Worm (Caenorhabditis elegans) whole organism, L4 larva: ENCODE results near the gene srz-82.
A peak's percentile ranks its signal among the peaks of the same experiment; 100 is the strongest.

Experiments
- D1046.2 ChIP-seq: fragments of 200-800 bp; sonication (Bioruptor generic); IDR thresholded peaks from 2 replicates; pipeline ENCODE4 v1.3.6; 2022; ENCODE audit warnings: missing genetic modification characterization, missing compliant biosample characterization
- F26F4.8 ChIP-seq: fragments of 200-800 bp; sonication (Bioruptor generic); conservative IDR thresholded peaks from 2 replicates; pipeline ENCODE4 v1.3.6; 2022; ENCODE audit warnings: missing genetic modification characterization, missing compliant biosample characterization
- F37D6.2 ChIP-seq: sonication (generic microtip); optimal IDR thresholded peaks from 2 replicates; lab custom pipeline; 2016; ENCODE audit warnings: mild to moderate bottlenecking, missing genetic modification characterization, missing compliant biosample characterization
- F49E8.2 ChIP-seq: sonication (generic microtip); optimal IDR thresholded peaks from 2 replicates; lab custom pipeline; 2016; ENCODE audit warnings: missing compliant biosample characterization, mild to moderate bottlenecking, missing genetic modification characterization, borderline replicate concordance
- R02D3.7 ChIP-seq: fragments of 150-350 bp; sonication (generic microtip); optimal IDR thresholded peaks from 3 replicates; lab custom pipeline; 2014; ENCODE audit warnings: missing biosample characterization, missing genetic modification characterization
- Y105C5A.15 ChIP-seq: fragments of 200-800 bp; sonication (Bioruptor generic); IDR thresholded peaks from 2 replicates; pipeline ENCODE4 v1.3.6; 2022; ENCODE audit warnings: missing genetic modification characterization, missing compliant biosample characterization
- Y5F2A.4 ChIP-seq: fragments of 200-800 bp; sonication (Bioruptor generic); optimal IDR thresholded peaks from 2 replicates; lab custom pipeline; 2018; ENCODE audit warnings: mild to moderate bottlenecking, missing genetic modification characterization, missing compliant biosample characterization
- ZK337.2 ChIP-seq: fragments of 200-800 bp; sonication (Bioruptor generic); IDR thresholded peaks from 2 replicates; pipeline ENCODE4 v1.3.6; 2022; ENCODE audit warnings: missing genetic modification reagents, missing genetic modification characterization, missing compliant biosample characterization
- aha-1 ChIP-seq: fragments of 150-350 bp; peaks from one replicate; lab custom pipeline; 2014; ENCODE audit warnings: missing biosample characterization, missing genetic modification characterization
- ama-1 ChIP-seq: fragments of 150-350 bp; optimal IDR thresholded peaks from 2 replicates; lab custom pipeline; 2014; ENCODE audit warnings: inconsistent platforms, mixed read lengths
- arid-1 ChIP-seq: fragments of 200-800 bp; sonication (Bioruptor generic); conservative IDR thresholded peaks from 2 replicates; pipeline ENCODE4 v1.3.6; 2022; ENCODE audit warnings: missing genetic modification reagents, missing genetic modification characterization, missing compliant biosample characterization
- ceh-20 ChIP-seq: fragments of 200-800 bp; sonication (Bioruptor generic); IDR thresholded peaks from 2 replicates; pipeline ENCODE4 v1.3.6; 2022; ENCODE audit warnings: missing genetic modification reagents, missing genetic modification characterization, missing compliant biosample characterization
- ceh-82 ChIP-seq: sonication (generic microtip); optimal IDR thresholded peaks from 2 replicates; lab custom pipeline; 2017; ENCODE audit warnings: missing biosample characterization, missing genetic modification characterization
- daf-19 ChIP-seq: fragments of 200-800 bp; sonication (Bioruptor generic); conservative IDR thresholded peaks from 2 replicates; pipeline ENCODE4 v1.3.6; 2022; ENCODE audit warnings: missing genetic modification characterization, missing compliant biosample characterization
- dmd-8 ChIP-seq: fragments of 200-800 bp; sonication (Bioruptor generic); IDR thresholded peaks from 2 replicates; pipeline ENCODE4 v1.3.6; 2022; ENCODE audit warnings: missing genetic modification characterization, missing compliant biosample characterization
- duxl-1 ChIP-seq: sonication (generic microtip); optimal IDR thresholded peaks from 2 replicates; lab custom pipeline; 2016; ENCODE audit warnings: mild to moderate bottlenecking, missing genetic modification characterization, moderate library complexity, missing compliant biosample characterization; ENCODE audit not compliant: poor library complexity
- egl-27 ChIP-seq: sonication (generic microtip); optimal IDR thresholded peaks from 3 replicates; lab custom pipeline; 2017; ENCODE audit warnings: missing biosample characterization, missing genetic modification reagents, missing genetic modification characterization
- fkh-10 ChIP-seq: fragments of 150-350 bp; optimal IDR thresholded peaks from 2 replicates; lab custom pipeline; 2014; ENCODE audit warnings: missing biosample characterization, missing genetic modification reagents, missing genetic modification characterization
- fos-1 ChIP-seq: fragments of 150-350 bp; optimal IDR thresholded peaks from 2 replicates; lab custom pipeline; 2014; ENCODE audit warnings: missing biosample characterization, missing genetic modification characterization
- hif-1 ChIP-seq, 2 experiments: sonication (generic microtip); optimal IDR thresholded peaks; 2 replicates each; lab custom pipeline; 2016 to 2017; ENCODE audit warnings: missing compliant biosample characterization in 2 of 2, missing genetic modification characterization in 2 of 2, missing genetic modification reagents in 2 of 2, missing genotype in 2 of 2, mild to moderate bottlenecking in 1 of 2
- hlh-11 ChIP-seq: fragments of 200-800 bp; sonication (Bioruptor generic); optimal IDR thresholded peaks from 2 replicates; lab custom pipeline; 2018; ENCODE audit warnings: mild to moderate bottlenecking, missing genetic modification characterization, missing compliant biosample characterization
- hlh-30 ChIP-seq: sonication (generic microtip); optimal IDR thresholded peaks from 2 replicates; lab custom pipeline; 2017; ENCODE audit warnings: antibody characterized with exemption, mild to moderate bottlenecking, missing genetic modification characterization, missing compliant biosample characterization; ENCODE audit not compliant: insufficient read depth
- lin-1 ChIP-seq: fragments of 200-800 bp; sonication (Bioruptor generic); IDR thresholded peaks from 2 replicates; pipeline ENCODE4 v1.3.6; 2022; ENCODE audit warnings: missing genetic modification reagents, missing genetic modification characterization, missing compliant biosample characterization
- lin-13 ChIP-seq: fragments of 150-350 bp; optimal IDR thresholded peaks from 2 replicates; lab custom pipeline; 2014; ENCODE audit warnings: missing biosample characterization, missing genetic modification reagents, missing genetic modification characterization
- lir-3 ChIP-seq: sonication (generic microtip); optimal IDR thresholded peaks from 2 replicates; lab custom pipeline; 2016; ENCODE audit warnings: mild to moderate bottlenecking, missing genetic modification characterization, missing compliant biosample characterization
- lsy-2 ChIP-seq, 2 experiments: fragments of 150-350 bp in 1 of 2; sonication (generic microtip) in 1 of 2; optimal IDR thresholded peaks; 2 replicates each; lab custom pipeline; 2014 to 2017; ENCODE audit warnings: missing biosample characterization in 2 of 2, missing genetic modification characterization in 2 of 2
- madf-5 ChIP-seq, 2 experiments: fragments of 200-800 bp; sonication (Bioruptor generic); IDR thresholded peaks; 2 replicates each; pipeline ENCODE4 v1.3.6; 2022; ENCODE audit warnings: missing compliant biosample characterization in 2 of 2, missing genetic modification characterization in 2 of 2
- mdl-1 ChIP-seq, 2 experiments: fragments of 150-350 bp in 1 of 2; sonication (generic microtip) in 1 of 2; optimal IDR thresholded peaks; 2 replicates each; lab custom pipeline; 2014 to 2017; ENCODE audit warnings: missing biosample characterization in 2 of 2, missing genetic modification characterization in 2 of 2
- mxl-2 ChIP-seq: fragments of 200-800 bp; sonication (Bioruptor generic); conservative IDR thresholded peaks from 2 replicates; pipeline ENCODE4 v1.3.6; 2022; ENCODE audit warnings: missing genetic modification reagents, missing genetic modification characterization, missing compliant biosample characterization
- nhr-10 ChIP-seq: fragments of 150-350 bp; optimal IDR thresholded peaks from 2 replicates; lab custom pipeline; 2014; ENCODE audit warnings: missing biosample characterization, missing genetic modification characterization
- nhr-11 ChIP-seq: fragments of 150-350 bp; optimal IDR thresholded peaks from 2 replicates; lab custom pipeline; 2014; ENCODE audit warnings: missing biosample characterization, missing genetic modification characterization
- nhr-111 ChIP-seq: fragments of 200-800 bp; sonication (Bioruptor generic); optimal IDR thresholded peaks from 2 replicates; lab custom pipeline; 2018; ENCODE audit warnings: mild to moderate bottlenecking, missing genetic modification characterization, missing compliant biosample characterization
- nhr-237 ChIP-seq: sonication (generic microtip); optimal IDR thresholded peaks from 2 replicates; lab custom pipeline; 2017; ENCODE audit warnings: missing biosample characterization, missing genetic modification characterization
- nhr-76 ChIP-seq: fragments of 150-350 bp; optimal IDR thresholded peaks from 2 replicates; lab custom pipeline; 2014; ENCODE audit warnings: missing biosample characterization, missing genetic modification characterization
- nhr-77 ChIP-seq: fragments of 150-350 bp; optimal IDR thresholded peaks from 2 replicates; lab custom pipeline; 2014; ENCODE audit warnings: missing biosample characterization, missing genetic modification characterization
- php-3 ChIP-seq: fragments of 200-800 bp; sonication (Bioruptor generic); IDR thresholded peaks from 2 replicates; pipeline ENCODE4 v1.3.6; 2022; ENCODE audit warnings: missing genetic modification reagents, missing genetic modification characterization, missing compliant biosample characterization
- pqm-1 ChIP-seq: sonication (generic microtip); optimal IDR thresholded peaks from 2 replicates; lab custom pipeline; 2017; ENCODE audit warnings: missing biosample characterization, missing genetic modification characterization
- rbr-2 ChIP-seq: sonication (generic microtip); optimal IDR thresholded peaks from 2 replicates; lab custom pipeline; 2016; ENCODE audit warnings: missing genotype, missing genetic modification characterization, missing compliant biosample characterization
- sdz-12 ChIP-seq: fragments of 200-800 bp; sonication (Bioruptor generic); optimal IDR thresholded peaks from 2 replicates; lab custom pipeline; 2018; ENCODE audit warnings: mild to moderate bottlenecking, missing genetic modification characterization, missing compliant biosample characterization
- set-16 ChIP-seq: fragments of 200-800 bp; sonication (Bioruptor generic); IDR thresholded peaks from 2 replicates; pipeline ENCODE4 v1.3.6; 2022; ENCODE audit warnings: missing genetic modification reagents, missing genetic modification characterization, missing compliant biosample characterization
- snpc-1.2 ChIP-seq: fragments of 200-800 bp; sonication (Bioruptor generic); IDR thresholded peaks from 2 replicates; pipeline ENCODE4 v1.3.6; 2022; ENCODE audit warnings: missing genetic modification reagents, missing genetic modification characterization, missing compliant biosample characterization
- tag-97 ChIP-seq: fragments of 200-800 bp; sonication (Bioruptor generic); IDR thresholded peaks from 2 replicates; pipeline ENCODE4 v1.3.6; 2022; ENCODE audit warnings: missing genetic modification characterization, missing compliant biosample characterization
- tra-1 ChIP-seq: fragments of 200-800 bp; sonication (Bioruptor generic); IDR thresholded peaks from 2 replicates; pipeline ENCODE4 v1.3.6; 2022; ENCODE audit warnings: missing genetic modification reagents, missing genetic modification characterization, missing compliant biosample characterization
- unc-130 ChIP-seq: sonication (generic microtip); optimal IDR thresholded peaks from 2 replicates; lab custom pipeline; 2016; ENCODE audit warnings: missing genetic modification reagents, missing genetic modification characterization, missing compliant biosample characterization
- unc-39 ChIP-seq: sonication (generic microtip); optimal IDR thresholded peaks from 2 replicates; lab custom pipeline; 2017; ENCODE audit warnings: missing biosample characterization, missing genetic modification characterization
- zfp-2 ChIP-seq: sonication (generic microtip); optimal IDR thresholded peaks from 2 replicates; lab custom pipeline; 2016; ENCODE audit warnings: mild to moderate bottlenecking, missing genetic modification characterization, missing compliant biosample characterization
- zip-11 ChIP-seq: fragments of 200-800 bp; sonication (Bioruptor generic); IDR thresholded peaks from 2 replicates; pipeline ENCODE4 v1.3.6; 2022; ENCODE audit warnings: missing genetic modification characterization, missing compliant biosample characterization
- ztf-7 ChIP-seq: fragments of 150-350 bp; optimal IDR thresholded peaks from 2 replicates; lab custom pipeline; 2014; ENCODE audit warnings: missing biosample characterization, missing genetic modification characterization

Gene srz-82

ce11 chrIV:3519352-3519751 lies 36.7 kb downstream of the srz-82 start (continued):
- TF ChIP-seq Y5F2A.4 (GFP tag; lab: Kevin White, UChicago) (no peak), aha-1 (tag; lab: Kevin White, UChicago) (peak; percentile 63), hlh-11 (tag; lab: Kevin White, UChicago) (peak; percentile 26), arid-1 (no peak), lsy-2 (tag; optimal IDR thresholded peaks at IDR 0.05; lab: Kevin White, UChicago) (peak in 1 of 2 experiments; percentile 49), ztf-7 (tag; lab: Kevin White, UChicago) (no peak), D1046.2 (GFP tag; lab: Robert Waterston, UW) (no peak), unc-39 (no peak), rbr-2 (tag; lab: Kevin White, UChicago) (peak; percentile 36), ama-1 (lab: Kevin White, UChicago) (no peak), nhr-77 (tag; lab: Kevin White, UChicago) (no peak), zfp-2 (tag; lab: Kevin White, UChicago) (no peak)

ce11 chrIV:3520374-3520773 lies 37.7 kb downstream of the srz-82 start:
- TF ChIP-seq F26F4.8 (GFP tag; lab: Robert Waterston, UW), result no peak
- TF ChIP-seq ceh-20 (GFP tag; lab: Robert Waterston, UW), result no peak
- peak; percentile 44 for TF ChIP-seq nhr-11 (tag; lab: Kevin White, UChicago)
- peak in 1 of 2 experiments; percentile 30 for TF ChIP-seq lsy-2 (tag; optimal IDR thresholded peaks at IDR 0.05; lab: Kevin White, UChicago)
- TF ChIP-seq ceh-82 (tag; lab: Kevin White, UChicago), result no peak

ce11 chrIV:3520957-3521356 lies 38.3 kb downstream of the srz-82 start:
- no peak for TF ChIP-seq F37D6.2 (tag; lab: Kevin White, UChicago)
- TF ChIP-seq F26F4.8 (GFP tag; lab: Robert Waterston, UW), result no peak
- no peak for TF ChIP-seq mxl-2 (GFP tag; lab: Robert Waterston, UW)
- no peak for TF ChIP-seq pqm-1
- no peak for TF ChIP-seq zfp-2 (tag; lab: Kevin White, UChicago)
- TF ChIP-seq fkh-10 (GFP tag; lab: Kevin White, UChicago), result peak; percentile 67
- no peak for TF ChIP-seq lin-1 (GFP tag; lab: Robert Waterston, UW)
- TF ChIP-seq lin-13 (GFP tag; lab: Kevin White, UChicago), result no peak
- no peak for TF ChIP-seq Y105C5A.15
- no peak for TF ChIP-seq nhr-237 (tag; lab: Kevin White, UChicago)
- no peak for TF ChIP-seq php-3 (GFP tag; lab: Robert Waterston, UW)
- no peak for TF ChIP-seq F49E8.2 (tag; lab: Kevin White, UChicago)
- no peak for TF ChIP-seq dmd-8
- no peak for TF ChIP-seq madf-5 (GFP tag; IDR thresholded peaks at IDR 0.05; lab: Robert Waterston, UW)
- peak; percentile 22 for TF ChIP-seq rbr-2 (tag; lab: Kevin White, UChicago)
- peak; percentile 16; the same call in 1 of the 2 replicates for TF ChIP-seq set-16
- TF ChIP-seq nhr-76 (tag; lab: Kevin White, UChicago), result no peak
- TF ChIP-seq ceh-20 (GFP tag; lab: Robert Waterston, UW), result no peak
- TF ChIP-seq lir-3 (tag; lab: Kevin White, UChicago), result no peak
- no peak for TF ChIP-seq hlh-11 (tag; lab: Kevin White, UChicago)
- no peak for TF ChIP-seq snpc-1.2 (GFP tag; lab: Robert Waterston, UW)
- TF ChIP-seq unc-130 (GFP tag; lab: Kevin White, UChicago), result no peak
- TF ChIP-seq egl-27 (tag; lab: Kevin White, UChicago), result no peak
- TF ChIP-seq fos-1 (tag; lab: Kevin White, UChicago), result no peak
- TF ChIP-seq sdz-12 (GFP tag; lab: Kevin White, UChicago), result no peak
- TF ChIP-seq arid-1, result no peak
- TF ChIP-seq mdl-1 (tag; optimal IDR thresholded peaks at IDR 0.05; lab: Kevin White, UChicago), result no peak
- no peak for TF ChIP-seq hif-1 (tag; optimal IDR thresholded peaks at IDR 0.05; lab: Kevin White, UChicago)
- TF ChIP-seq unc-39, result no peak
- TF ChIP-seq zip-11, result no peak
- TF ChIP-seq duxl-1, result no peak
- no peak for TF ChIP-seq nhr-10 (tag; lab: Kevin White, UChicago)
- no peak for TF ChIP-seq daf-19 (GFP tag; lab: Robert Waterston, UW)
- no peak for TF ChIP-seq hlh-30 (tag; lab: Kevin White, UChicago)
- no peak for TF ChIP-seq tag-97
- TF ChIP-seq tra-1 (GFP tag; lab: Robert Waterston, UW), result no peak
- no peak for TF ChIP-seq R02D3.7 (tag; lab: Kevin White, UChicago)
- TF ChIP-seq ZK337.2, result no peak
- no peak for TF ChIP-seq nhr-111
- no peak for TF ChIP-seq nhr-11 (tag; lab: Kevin White, UChicago)
